Fruit fly (Drosophila melanogaster) whole organism, embryonic: ENCODE measurements around the gene cno.

Experiments used
- Atf6 ChIP-seq: fragments of 200-800 bp; sonication (Bioruptor generic); IDR thresholded peaks from 2 replicates; pipeline ENCODE4 v1.3.6; 2022; ENCODE audit warnings: missing biosample characterization, missing genetic modification characterization
- Blimp-1 ChIP-seq: fragments of 200-800 bp; sonication (Bioruptor generic); optimal IDR thresholded peaks from 3 replicates; lab custom pipeline; 2018; ENCODE audit warnings: missing biosample characterization, missing genetic modification characterization, mild to moderate bottlenecking, moderate library complexity, missing genetic modification reagents
- CG10147 ChIP-seq: fragments of 200-800 bp; sonication (Bioruptor generic); optimal IDR thresholded peaks from 2 replicates; lab custom pipeline; 2019; ENCODE audit warnings: missing biosample characterization, mild to moderate bottlenecking, missing genetic modification characterization, moderate library complexity
- CG1024 ChIP-seq: fragments of 200-800 bp; sonication (Bioruptor generic); IDR thresholded peaks from 2 replicates; pipeline ENCODE4 v1.3.6; 2022; ENCODE audit warnings: missing biosample characterization, missing genetic modification characterization
- CG10979 ChIP-seq: fragments of 200-800 bp; sonication (Bioruptor generic); optimal IDR thresholded peaks from 2 replicates; lab custom pipeline; 2018; ENCODE audit warnings: missing biosample characterization, mild to moderate bottlenecking, missing genetic modification characterization, moderate library complexity
- CG12104 ChIP-seq: fragments of 200-800 bp; sonication (Bioruptor generic); optimal IDR thresholded peaks from 3 replicates; lab custom pipeline; 2016; ENCODE audit warnings: missing biosample characterization, missing genetic modification characterization
- CG12219 ChIP-seq: fragments of 200-800 bp; sonication (Bioruptor generic); optimal IDR thresholded peaks from 3 replicates; lab custom pipeline; 2018; ENCODE audit warnings: missing biosample characterization, mild to moderate bottlenecking, missing genetic modification characterization
- CG1233 ChIP-seq: fragments of 200-800 bp; sonication (Bioruptor generic); optimal IDR thresholded peaks from 4 replicates; lab custom pipeline; 2018; ENCODE audit warnings: missing biosample characterization, mild to moderate bottlenecking, missing genetic modification characterization
- CG14014 ChIP-seq: fragments of 200-800 bp; sonication (Bioruptor generic); IDR thresholded peaks from 2 replicates; pipeline ENCODE4 v1.3.6; 2022; ENCODE audit warnings: missing biosample characterization, missing genetic modification characterization
- CG17186 ChIP-seq: fragments of 200-800 bp; sonication (Bioruptor generic); optimal IDR thresholded peaks from 3 replicates; lab custom pipeline; 2017; ENCODE audit warnings: missing biosample characterization, missing genetic modification reagents, missing genetic modification characterization
- CG17361 ChIP-seq: fragments of 200-800 bp; sonication (Bioruptor generic); IDR thresholded peaks from 3 replicates; pipeline ENCODE4 v1.3.6; 2022; ENCODE audit warnings: missing biosample characterization, missing genetic modification characterization
- CG18476 ChIP-seq: fragments of 200-800 bp; sonication (Bioruptor generic); optimal IDR thresholded peaks from 2 replicates; lab custom pipeline; 2016; ENCODE audit warnings: missing biosample characterization, mild to moderate bottlenecking, missing genetic modification characterization
- CG2116 ChIP-seq: fragments of 200-800 bp; sonication (Bioruptor generic); optimal IDR thresholded peaks from 3 replicates; lab custom pipeline; 2018; ENCODE audit warnings: missing biosample characterization, mild to moderate bottlenecking, missing genetic modification characterization
- CG31224 ChIP-seq: fragments of 200-800 bp; sonication (Bioruptor generic); IDR thresholded peaks from 2 replicates; pipeline ENCODE4 v1.3.6; 2022; ENCODE audit warnings: missing biosample characterization, missing genetic modification characterization
- CG31388 ChIP-seq: fragments of 200-800 bp; sonication (Bioruptor generic); optimal IDR thresholded peaks from 2 replicates; lab custom pipeline; 2016; ENCODE audit warnings: missing biosample characterization, missing genetic modification characterization
- CG33557 ChIP-seq: fragments of 200-800 bp; sonication (Bioruptor generic); optimal IDR thresholded peaks from 2 replicates; lab custom pipeline; 2019; ENCODE audit warnings: missing biosample characterization, mild to moderate bottlenecking, missing genetic modification characterization, moderate library complexity
- CG3838 ChIP-seq: fragments of 200-800 bp; sonication (Bioruptor generic); optimal IDR thresholded peaks from 3 replicates; lab custom pipeline; 2016; ENCODE audit warnings: missing biosample characterization, missing genetic modification characterization
- CG4328 ChIP-seq: fragments of 200-800 bp; sonication (Bioruptor generic); optimal IDR thresholded peaks from 3 replicates; lab custom pipeline; 2017; ENCODE audit warnings: missing biosample characterization, missing genetic modification reagents, missing genetic modification characterization
- CG6791 ChIP-seq: fragments of 200-800 bp; sonication (Bioruptor generic); IDR thresholded peaks from 3 replicates; pipeline ENCODE4 v1.3.6; 2022; ENCODE audit warnings: missing biosample characterization, missing genetic modification characterization; ENCODE audit not compliant: partially characterized antibody
- CG8281 ChIP-seq: fragments of 200-800 bp; sonication (Bioruptor generic); optimal IDR thresholded peaks from 2 replicates; lab custom pipeline; 2018; ENCODE audit warnings: missing biosample characterization, mild to moderate bottlenecking, missing genetic modification characterization, moderate library complexity
- CG8924 ChIP-seq: fragments of 200-800 bp; optimal IDR thresholded peaks from 3 replicates; lab custom pipeline; 2019; ENCODE audit warnings: missing biosample characterization, mild to moderate bottlenecking, missing genetic modification characterization, moderate library complexity
- CG9876 ChIP-seq: fragments of 200-800 bp; sonication (Bioruptor generic); optimal IDR thresholded peaks from 2 replicates; lab custom pipeline; 2016; ENCODE audit warnings: missing biosample characterization, missing genetic modification characterization
- CkIIα-i1 ChIP-seq: fragments of 200-800 bp; sonication (Bioruptor generic); IDR thresholded peaks from 2 replicates; pipeline ENCODE4 v1.3.6; 2022; ENCODE audit warnings: missing biosample characterization, missing genetic modification characterization
- Dref ChIP-seq: fragments of 200-800 bp; sonication (Bioruptor generic); IDR thresholded peaks from 2 replicates; pipeline ENCODE4 v1.3.6; 2022; ENCODE audit warnings: missing biosample characterization, missing genetic modification characterization
- HLH4C ChIP-seq: fragments of 200-800 bp; sonication (Bioruptor generic); IDR thresholded peaks from 3 replicates; pipeline ENCODE4 v1.3.6; 2022; ENCODE audit warnings: missing biosample characterization, missing genetic modification characterization; ENCODE audit not compliant: partially characterized antibody
- Hmx ChIP-seq: fragments of 200-800 bp; sonication (Bioruptor generic); optimal IDR thresholded peaks from 2 replicates; lab custom pipeline; 2016; ENCODE audit warnings: missing biosample characterization, missing genetic modification characterization
- Hr3 ChIP-seq: fragments of 200-800 bp; sonication (Bioruptor generic); optimal IDR thresholded peaks from 3 replicates; lab custom pipeline; 2016; ENCODE audit warnings: missing biosample characterization, missing genetic modification characterization
- Med ChIP-seq: fragments of 200-800 bp; sonication (Bioruptor generic); peaks from one replicate; lab custom pipeline; 2016; ENCODE audit warnings: missing biosample characterization, missing genetic modification characterization, mild to moderate bottlenecking, inconsistent platforms, moderate library complexity
- Oli ChIP-seq: fragments of 200-800 bp; sonication (Bioruptor generic); optimal IDR thresholded peaks from 2 replicates; lab custom pipeline; 2018; ENCODE audit warnings: missing biosample characterization, mild to moderate bottlenecking, missing genetic modification characterization, moderate library complexity
- PHDP ChIP-seq: fragments of 200-800 bp; sonication (Bioruptor generic); optimal IDR thresholded peaks from 3 replicates; lab custom pipeline; 2018; ENCODE audit warnings: missing biosample characterization, mild to moderate bottlenecking, missing genetic modification characterization, moderate library complexity
- Pdp1 ChIP-seq, 2 experiments: fragments of 200-800 bp; sonication (Bioruptor generic); optimal IDR thresholded peaks; 3 replicates each; lab custom pipeline; 2016; ENCODE audit warnings: missing biosample characterization in 2 of 2, missing genetic modification characterization in 2 of 2, mild to moderate bottlenecking in 1 of 2, moderate library complexity in 1 of 2
- Scr ChIP-seq: fragments of 200-800 bp; sonication (Bioruptor generic); IDR thresholded peaks from 2 replicates; pipeline ENCODE4 v1.3.6; 2022; ENCODE audit warnings: missing biosample characterization, missing genetic modification characterization; ENCODE audit not compliant: partially characterized antibody
- Taf1 ChIP-seq: fragments of 200-800 bp; sonication (Bioruptor generic); IDR thresholded peaks from 2 replicates; pipeline ENCODE4 v1.3.6; 2022; ENCODE audit warnings: missing biosample characterization, missing genetic modification characterization
- ac ChIP-seq: fragments of 200-800 bp; sonication (Bioruptor generic); optimal IDR thresholded peaks from 3 replicates; lab custom pipeline; 2017; ENCODE audit warnings: missing biosample characterization, mild to moderate bottlenecking, missing genetic modification characterization
- az2 ChIP-seq: fragments of 200-800 bp; sonication (Bioruptor generic); optimal IDR thresholded peaks from 3 replicates; lab custom pipeline; 2016; ENCODE audit warnings: missing biosample characterization, missing genetic modification characterization
- cg ChIP-seq: fragments of 200-800 bp; sonication (Bioruptor generic); optimal IDR thresholded peaks from 3 replicates; lab custom pipeline; 2019; ENCODE audit warnings: missing biosample characterization, mild to moderate bottlenecking, missing genetic modification characterization, moderate library complexity
- cwo ChIP-seq: fragments of 200-800 bp; sonication (Bioruptor generic); optimal IDR thresholded peaks from 3 replicates; lab custom pipeline; 2017; ENCODE audit warnings: missing biosample characterization, missing genetic modification characterization, mild to moderate bottlenecking, moderate library complexity, missing genetic modification reagents
- en ChIP-seq: fragments of 200-800 bp; sonication (Bioruptor generic); optimal IDR thresholded peaks from 2 replicates; lab custom pipeline; 2016; ENCODE audit warnings: missing biosample characterization, missing genetic modification characterization
- ewg ChIP-seq: fragments of 200-800 bp; sonication (Bioruptor generic); optimal IDR thresholded peaks from 3 replicates; lab custom pipeline; 2017; ENCODE audit warnings: mild to moderate bottlenecking, missing biosample characterization, missing genetic modification reagents, missing genetic modification characterization
- inv ChIP-seq: fragments of 200-800 bp; sonication (Bioruptor generic); IDR thresholded peaks from 2 replicates; pipeline ENCODE4 v1.3.6; 2022; ENCODE audit warnings: missing biosample characterization, missing genetic modification characterization; ENCODE audit not compliant: partially characterized antibody
- nau ChIP-seq: fragments of 200-800 bp; sonication (Bioruptor generic); optimal IDR thresholded peaks from 3 replicates; lab custom pipeline; 2017; ENCODE audit warnings: missing biosample characterization, mild to moderate bottlenecking, missing genetic modification characterization, missing genetic modification reagents
- otp ChIP-seq: fragments of 200-800 bp; sonication (Bioruptor generic); IDR thresholded peaks from 3 replicates; pipeline ENCODE4, ENCODE4 v1.3.6; 2022; ENCODE audit warnings: missing biosample characterization, missing genetic modification characterization
- pzg ChIP-seq: fragments of 200-800 bp; sonication (Bioruptor generic); optimal IDR thresholded peaks from 3 replicates; lab custom pipeline; 2018; ENCODE audit warnings: missing biosample characterization, mild to moderate bottlenecking, missing genetic modification characterization, moderate library complexity
- ro ChIP-seq: fragments of 200-800 bp; sonication (Bioruptor generic); IDR thresholded peaks from 2 replicates; pipeline ENCODE4 v1.3.6; 2022; ENCODE audit warnings: missing biosample characterization, missing genetic modification characterization
- salm ChIP-seq: fragments of 200-800 bp; sonication (Bioruptor generic); optimal IDR thresholded peaks from 2 replicates; lab custom pipeline; 2018; ENCODE audit warnings: missing biosample characterization, mild to moderate bottlenecking, missing genetic modification characterization
- tio ChIP-seq: fragments of 200-800 bp; sonication (Bioruptor generic); optimal IDR thresholded peaks from 2 replicates; lab custom pipeline; 2017; ENCODE audit warnings: missing biosample characterization, missing genetic modification characterization, inconsistent platforms
- ttk ChIP-seq: fragments of 200-800 bp; sonication (Bioruptor generic); IDR thresholded peaks from 2 replicates; pipeline ENCODE4 v2.1.2; 2022; ENCODE audit warnings: missing biosample characterization, missing genetic modification characterization
- tup ChIP-seq: fragments of 200-800 bp; sonication (Bioruptor generic); optimal IDR thresholded peaks from 2 replicates; lab custom pipeline; 2016; ENCODE audit warnings: missing biosample characterization, mild to moderate bottlenecking, missing genetic modification characterization, moderate library complexity
- twi ChIP-seq: fragments of 200-800 bp; optimal IDR thresholded peaks from 2 replicates; lab custom pipeline; 2019; ENCODE audit warnings: missing biosample characterization, mild to moderate bottlenecking, missing genetic modification characterization, moderate library complexity
- zen ChIP-seq: fragments of 200-800 bp; sonication (Bioruptor generic); optimal IDR thresholded peaks from 3 replicates; lab custom pipeline; 2018; ENCODE audit warnings: missing biosample characterization, mild to moderate bottlenecking, missing genetic modification characterization, moderate library complexity

cno gene

DNA sequence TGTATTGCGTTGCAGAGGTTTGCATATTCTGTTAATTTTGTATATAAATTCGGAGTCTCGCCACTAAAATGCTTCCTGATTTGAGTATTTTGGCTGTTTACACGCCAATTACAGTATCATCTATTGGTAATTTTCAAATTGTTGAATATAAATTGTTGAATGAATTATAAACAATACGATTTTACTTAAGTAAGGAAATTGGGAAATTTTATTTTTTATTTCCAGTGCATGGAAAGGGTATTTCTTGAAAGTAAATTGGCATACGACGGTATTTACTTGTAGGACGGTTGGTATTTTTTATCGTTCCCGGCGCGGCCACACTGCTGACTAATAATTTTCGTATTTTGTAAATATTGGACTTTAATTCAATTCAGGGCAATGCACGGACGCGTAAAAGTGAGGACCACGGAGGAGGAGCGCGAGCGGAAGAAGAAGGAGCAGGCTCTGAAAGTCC, 89.4 kb downstream of the cno start, which contains the start of gene RabGGTa (continued):
- TF ChIP-seq inv (GFP tag; lab: Robert Waterston, UW), result no peak
- no peak for TF ChIP-seq salm
- TF ChIP-seq Hmx (GFP tag; lab: Kevin White, UChicago), result no peak
- TF ChIP-seq CG3838, result no peak
- peak; percentile 76 for TF ChIP-seq Atf6
- peak; percentile 20 for TF ChIP-seq en (GFP tag; lab: Kevin White, UChicago)
- TF ChIP-seq az2, result peak; percentile 57
- TF ChIP-seq CG17186 (GFP tag; lab: Kevin White, UChicago), result no peak
- peak; percentile 64; the same call in 1 of the 2 replicates for TF ChIP-seq CG1024 (GFP tag; lab: Robert Waterston, UW)
- TF ChIP-seq Oli (tag; lab: Kevin White, UChicago), result peak; percentile 61
- peak; percentile 78 for TF ChIP-seq CG14014 (GFP tag; lab: Robert Waterston, UW)
- TF ChIP-seq otp (GFP tag; lab: Robert Waterston, UW), result 0 out of 3 replicates have a peak, but pooled peaks have one; percentile 71
- TF ChIP-seq CG4328 (GFP tag; lab: Kevin White, UChicago), result no peak
- no peak for TF ChIP-seq Dref (GFP tag; lab: Robert Waterston, UW)
- no peak for TF ChIP-seq CG6791 (GFP tag; lab: Robert Waterston, UW)
- TF ChIP-seq CG8924, result peak; percentile 77
- peak; percentile 46; the same call in 1 of the 2 replicates for TF ChIP-seq ttk (GFP tag; lab: Robert Waterston, UW)
- TF ChIP-seq CG12219, result peak; percentile 50
- peak; percentile 92 for TF ChIP-seq Med
- TF ChIP-seq Blimp-1 (GFP tag; lab: Kevin White, UChicago), result peak; percentile 58
- no peak for TF ChIP-seq ac (GFP tag; lab: Kevin White, UChicago)
- peak; percentile 36 for TF ChIP-seq twi (tag; lab: Kevin White, UChicago)
- TF ChIP-seq pzg (GFP tag; lab: Kevin White, UChicago), result peak; percentile 52
- TF ChIP-seq Pdp1 (GFP tag; optimal IDR thresholded peaks at IDR 0.05; lab: Kevin White, UChicago), result peak; percentile 45 to 48
- TF ChIP-seq tio (GFP tag; lab: Kevin White, UChicago), result peak; percentile 55
- no peak for TF ChIP-seq CG31388 (GFP tag; lab: Kevin White, UChicago)
- TF ChIP-seq Taf1, result peak; percentile 38; the same call in 1 of the 2 replicates
- peak; percentile 57 for TF ChIP-seq zen (tag; lab: Kevin White, UChicago)
- TF ChIP-seq CG2116 (GFP tag; lab: Kevin White, UChicago), result no peak
- no peak for TF ChIP-seq CG33557 (GFP tag; lab: Kevin White, UChicago)
- TF ChIP-seq ro (GFP tag; lab: Robert Waterston, UW), result no peak
- TF ChIP-seq CG12104, result peak; percentile 42
- TF ChIP-seq nau (GFP tag; lab: Kevin White, UChicago), result peak; percentile 14
- no peak for TF ChIP-seq tup (GFP tag; lab: Kevin White, UChicago)
- TF ChIP-seq PHDP (tag; lab: Kevin White, UChicago), result peak; percentile 64
- TF ChIP-seq Hr3 (GFP tag; lab: Kevin White, UChicago), result peak; percentile 74
- peak; percentile 78 for TF ChIP-seq CG17361 (GFP tag; lab: Robert Waterston, UW)
- no peak for TF ChIP-seq Scr (GFP tag; lab: Robert Waterston, UW)
- peak; percentile 27 for TF ChIP-seq CG9876 (GFP tag; lab: Kevin White, UChicago)
- peak; percentile 51 for TF ChIP-seq CG1233
- no peak for TF ChIP-seq HLH4C (GFP tag; lab: Robert Waterston, UW)
- TF ChIP-seq cwo (GFP tag; lab: Kevin White, UChicago), result peak; percentile 12
- no peak for TF ChIP-seq CG10147 (GFP tag; lab: Kevin White, UChicago)
- TF ChIP-seq CkIIα-i1 (GFP tag; lab: Robert Waterston, UW), result no peak
- peak; percentile 39 for TF ChIP-seq ewg (GFP tag; lab: Kevin White, UChicago)
- no peak for TF ChIP-seq CG31224 (GFP tag; lab: Robert Waterston, UW)
- no peak for TF ChIP-seq cg (GFP tag; lab: Kevin White, UChicago)
- TF ChIP-seq CG8281, result peak; percentile 31
- peak; percentile 62 for TF ChIP-seq CG18476 (GFP tag; lab: Kevin White, UChicago)
- peak; percentile 70 for TF ChIP-seq CG10979
